Worm (Caenorhabditis elegans): ENCODE measurements around the gene srj-50.

The srj-50 gene

ce11 chrV:2826815-2827214 lies 6.0 kb upstream of the srj-50 start, which contains the start of gene T03D3.5:
Gene T03D3.5 (minus strand): TSS chrV:2826835.
- TF ChIP-seq hmg-11 (tag; optimal IDR thresholded peaks at IDR 0.05), result peak; percentile 87
- no peak for TF ChIP-seq ama-1 (optimal IDR thresholded peaks at IDR 0.05)
- no peak for TF ChIP-seq fkh-2 (tag; optimal IDR thresholded peaks at IDR 0.05)
- no peak for TF ChIP-seq ceh-82 (tag; optimal IDR thresholded peaks at IDR 0.05)

ce11 chrV:2830817-2831216 lies 1.9 kb upstream of the srj-50 start, which contains the start of gene srw-2:
Gene srw-2 (plus strand): TSS chrV:2830878.
- TF ChIP-seq ztf-11 (tag; optimal IDR thresholded peaks at IDR 0.05), result no peak
- TF ChIP-seq hmg-11 (tag; optimal IDR thresholded peaks at IDR 0.05), result no peak
- no peak for TF ChIP-seq ceh-16 (tag; optimal IDR thresholded peaks at IDR 0.05)
- TF ChIP-seq jun-1 (tag; optimal IDR thresholded peaks at IDR 0.05), result no peak
- no peak for TF ChIP-seq zag-1 (tag; optimal IDR thresholded peaks at IDR 0.05)
- TF ChIP-seq R02D3.7 (tag; optimal IDR thresholded peaks at IDR 0.05), result no peak
- no peak for TF ChIP-seq snpc-4 (tag; optimal IDR thresholded peaks at IDR 0.05)
- TF ChIP-seq unc-39 (tag; optimal IDR thresholded peaks at IDR 0.05), result no peak
- TF ChIP-seq unc-62 (GFP tag; optimal IDR thresholded peaks at IDR 0.05), result no peak
- no peak for TF ChIP-seq pqm-1 (tag; optimal IDR thresholded peaks at IDR 0.05)
- no peak for TF ChIP-seq ama-1 (optimal IDR thresholded peaks at IDR 0.05)
- no peak for TF ChIP-seq nhr-28 (tag; optimal IDR thresholded peaks at IDR 0.05)
- TF ChIP-seq ceh-9 (tag; optimal IDR thresholded peaks at IDR 0.05), result no peak
- no peak for TF ChIP-seq egl-27 (tag; optimal IDR thresholded peaks at IDR 0.05)
- no peak for TF ChIP-seq ceh-28 (tag; optimal IDR thresholded peaks at IDR 0.05)
- no peak for TF ChIP-seq mdl-1 (tag; optimal IDR thresholded peaks at IDR 0.05)
- no peak for TF ChIP-seq aly-2 (tag; optimal IDR thresholded peaks at IDR 0.05)
- TF ChIP-seq nhr-11 (tag; optimal IDR thresholded peaks at IDR 0.05), result no peak
- no peak for TF ChIP-seq egl-5 (tag; optimal IDR thresholded peaks at IDR 0.05)

ce11 chrV:2836501-2836900 lies 3.7 kb downstream of the srj-50 start, which contains the start of gene srj-45:
Gene srj-45 (minus strand): TSS chrV:2836601.
- TF ChIP-seq nhr-23 (tag; optimal IDR thresholded peaks at IDR 0.05), result no peak
- no peak for TF ChIP-seq snpc-4 (tag; optimal IDR thresholded peaks at IDR 0.05)
- no peak for TF ChIP-seq mdl-1 (tag; optimal IDR thresholded peaks at IDR 0.05)
- TF ChIP-seq nhr-237 (tag; optimal IDR thresholded peaks at IDR 0.05), result no peak
- TF ChIP-seq ceh-82 (tag; optimal IDR thresholded peaks at IDR 0.05), result no peak
- no peak for TF ChIP-seq nhr-67 (tag; optimal IDR thresholded peaks at IDR 0.05)
- TF ChIP-seq ceh-16 (tag; optimal IDR thresholded peaks at IDR 0.05), result no peak
- no peak for TF ChIP-seq ceh-28 (tag; optimal IDR thresholded peaks at IDR 0.05)
- TF ChIP-seq lsy-12 (tag; optimal IDR thresholded peaks at IDR 0.05), result no peak
- no peak for TF ChIP-seq nhr-43 (tag; optimal IDR thresholded peaks at IDR 0.05; ENCODE audit: poor library complexity, severe bottlenecking)
- no peak for TF ChIP-seq egl-27 (tag; optimal IDR thresholded peaks at IDR 0.05)
- TF ChIP-seq fkh-10 (GFP tag; optimal IDR thresholded peaks at IDR 0.05), result no peak
- TF ChIP-seq egl-5 (tag; optimal IDR thresholded peaks at IDR 0.05), result no peak

ce11 chrV:2845771-2846170 lies 13.0 kb downstream of the srj-50 start, which contains the start of gene srj-44:
Gene srj-44 (minus strand): TSS chrV:2845871.
- no peak for TF ChIP-seq zag-1 (tag; optimal IDR thresholded peaks at IDR 0.05)
- TF ChIP-seq ztf-4 (tag; optimal IDR thresholded peaks at IDR 0.05), result no peak
- TF ChIP-seq egl-27 (tag; optimal IDR thresholded peaks at IDR 0.05), result no peak
- no peak for TF ChIP-seq fos-1 (tag; optimal IDR thresholded peaks at IDR 0.05)
- TF ChIP-seq nhr-28 (tag; optimal IDR thresholded peaks at IDR 0.05), result no peak
- no peak for TF ChIP-seq eor-1 (tag; optimal IDR thresholded peaks at IDR 0.05)
- no peak for TF ChIP-seq ceh-16 (tag; optimal IDR thresholded peaks at IDR 0.05)
- no peak for TF ChIP-seq ceh-28 (tag; optimal IDR thresholded peaks at IDR 0.05)
- TF ChIP-seq skn-1 (tag; optimal IDR thresholded peaks at IDR 0.05), result no peak
- TF ChIP-seq sea-2 (GFP tag; optimal IDR thresholded peaks at IDR 0.05), result no peak
- TF ChIP-seq elt-3 (tag; optimal IDR thresholded peaks at IDR 0.05), result no peak
- no peak for TF ChIP-seq mml-1 (tag; optimal IDR thresholded peaks at IDR 0.05)
- no peak for TF ChIP-seq lin-39 (tag; optimal IDR thresholded peaks at IDR 0.05)
- no peak for TF ChIP-seq ama-1 (optimal IDR thresholded peaks at IDR 0.05)

- peak; percentile 84 for TF ChIP-seq pqm-1 (tag; optimal IDR thresholded peaks at IDR 0.05)
- TF ChIP-seq nhr-11 (tag; optimal IDR thresholded peaks at IDR 0.05), result no peak
- TF ChIP-seq fkh-10 (GFP tag; optimal IDR thresholded peaks at IDR 0.05), result no peak
- peak; percentile 90 for TF ChIP-seq elt-2 (tag; optimal IDR thresholded peaks at IDR 0.05)
- no peak for TF ChIP-seq aly-2 (tag; optimal IDR thresholded peaks at IDR 0.05)
Measured at ce11 chrV:2848290-2848937, 15.6 kb downstream of the srj-50 start, which contains the start of gene srj-49. Gene srj-49 (minus strand): TSS chrV:2848340.

Data from whole organism, L3 larva.